Worm (Caenorhabditis elegans): ENCODE data around the gene csn-5.

ce11 chrIV:5659461-5659860 is 10.1 kb downstream of the csn-5 start:
- no peak for TF ChIP-seq nhr-28 (tag; optimal IDR thresholded peaks at IDR 0.05)
- TF ChIP-seq nhr-12 (tag; optimal IDR thresholded peaks at IDR 0.05) = no peak
- TF ChIP-seq pha-4 (tag; optimal IDR thresholded peaks at IDR 0.05) = no peak
- no peak for TF ChIP-seq ces-1 (GFP tag; optimal IDR thresholded peaks at IDR 0.05)
- TF ChIP-seq lsy-2 (tag; optimal IDR thresholded peaks at IDR 0.05) = no peak
- no peak for TF ChIP-seq unc-39 (tag; optimal IDR thresholded peaks at IDR 0.05)
